Worm (Caenorhabditis elegans) whole organism, L1 larva: ENCODE measurements around the gene tmem-184.

Experiments used
- C04F5.9 ChIP-seq: sonication (generic microtip); optimal IDR thresholded peaks from 2 replicates; lab custom pipeline; 2016; ENCODE audit warnings: missing genetic modification characterization, missing compliant biosample characterization
- F16B12.6 ChIP-seq: fragments of 150-350 bp; optimal IDR thresholded peaks from 2 replicates; lab custom pipeline; 2014; ENCODE audit warnings: missing biosample characterization, missing genetic modification characterization
- ama-1 ChIP-seq: fragments of 150-350 bp; optimal IDR thresholded peaks from 2 replicates; lab custom pipeline; 2014
- blmp-1 ChIP-seq: fragments of 150-350 bp; optimal IDR thresholded peaks from 2 replicates; lab custom pipeline; 2014; ENCODE audit warnings: missing biosample characterization, missing genetic modification characterization
- ceh-8 ChIP-seq: fragments of 200-800 bp; sonication (Bioruptor generic); optimal IDR thresholded peaks from 2 replicates; lab custom pipeline; 2018; ENCODE audit warnings: mild to moderate bottlenecking, missing genetic modification characterization, moderate library complexity, missing compliant biosample characterization
- ceh-90 ChIP-seq: sonication (generic microtip); optimal IDR thresholded peaks from 2 replicates; lab custom pipeline; 2016; ENCODE audit warnings: missing genetic modification characterization, missing compliant biosample characterization
- dpl-1 ChIP-seq, 3 experiments: fragments of 150-350 bp in 2 of 3; sonication (generic microtip) in 1 of 3; optimal IDR thresholded peaks; 2 replicates each; lab custom pipeline; 2014 to 2017; ENCODE audit warnings: missing biosample characterization in 3 of 3, missing genetic modification characterization in 3 of 3, missing genetic modification reagents in 3 of 3
- dsc-1 ChIP-seq: sonication (generic microtip); optimal IDR thresholded peaks from 2 replicates; lab custom pipeline; 2016; ENCODE audit warnings: mild to moderate bottlenecking, missing genetic modification characterization, missing compliant biosample characterization
- efl-1 ChIP-seq, 4 experiments: fragments of 150-350 bp; optimal IDR thresholded peaks in 3 of 4; peaks in 1 of 4; 1 replicate in 1 of 4; 2 replicates in 3 of 4; lab custom pipeline; 2014; ENCODE audit warnings: missing biosample characterization in 2 of 4, missing genetic modification characterization in 2 of 4, missing genetic modification reagents in 2 of 4
- efl-3 ChIP-seq: fragments of 200-800 bp; sonication (Bioruptor generic); optimal IDR thresholded peaks from 2 replicates; lab custom pipeline; 2018; ENCODE audit warnings: mild to moderate bottlenecking, missing genetic modification characterization, missing compliant biosample characterization
- elt-2 ChIP-seq: sonication (generic microtip); optimal IDR thresholded peaks from 2 replicates; lab custom pipeline; 2016; ENCODE audit warnings: missing genetic modification characterization, mild to moderate bottlenecking, inconsistent platforms, missing compliant biosample characterization, missing genetic modification reagents
- elt-3 ChIP-seq, 6 experiments: fragments of 150-350 bp in 1 of 6; sonication (generic microtip); optimal IDR thresholded peaks; 2 replicates each; lab custom pipeline; 2017 to 2018; ENCODE audit warnings: missing biosample characterization in 6 of 6, missing genetic modification characterization in 6 of 6, inconsistent platforms in 1 of 6
- fkh-10 ChIP-seq: sonication (generic microtip); optimal IDR thresholded peaks from 2 replicates; lab custom pipeline; 2017; ENCODE audit warnings: missing biosample characterization, missing genetic modification reagents, missing genetic modification characterization
- fkh-8 ChIP-seq: sonication (generic microtip); optimal IDR thresholded peaks from 2 replicates; lab custom pipeline; 2016; ENCODE audit warnings: mild to moderate bottlenecking, missing genetic modification characterization, missing compliant biosample characterization
- fos-1 ChIP-seq: fragments of 150-350 bp; optimal IDR thresholded peaks from 2 replicates; lab custom pipeline; 2014; ENCODE audit warnings: missing biosample characterization, missing genetic modification characterization
- jun-1 ChIP-seq: fragments of 150-350 bp; optimal IDR thresholded peaks from 2 replicates; lab custom pipeline; 2014; ENCODE audit warnings: missing biosample characterization, missing genetic modification reagents, missing genetic modification characterization
- lin-13 ChIP-seq: fragments of 150-350 bp; optimal IDR thresholded peaks from 2 replicates; lab custom pipeline; 2014; ENCODE audit warnings: missing biosample characterization, missing genetic modification reagents, missing genetic modification characterization
- lin-14 ChIP-seq: fragments of 200-800 bp; sonication (Bioruptor generic); optimal IDR thresholded peaks from 2 replicates; lab custom pipeline; 2018; ENCODE audit warnings: mild to moderate bottlenecking, missing genetic modification characterization, moderate library complexity, missing compliant biosample characterization
- lin-15B ChIP-seq: fragments of 150-350 bp; sonication (generic microtip); optimal IDR thresholded peaks from 3 replicates; lab custom pipeline; 2014; ENCODE audit warnings: missing biosample characterization, missing genetic modification characterization
- lsy-2 ChIP-seq, 2 experiments: fragments of 150-350 bp; optimal IDR thresholded peaks; 2 replicates each; lab custom pipeline; 2014; ENCODE audit warnings: missing biosample characterization in 2 of 2, missing genetic modification characterization in 2 of 2
- nhr-19 ChIP-seq: fragments of 200-800 bp; sonication (Bioruptor generic); conservative IDR thresholded peaks from 2 replicates; pipeline ENCODE4 v1.3.6; 2022; ENCODE audit warnings: missing genetic modification characterization, missing compliant biosample characterization
- nhr-28 ChIP-seq: fragments of 150-350 bp; optimal IDR thresholded peaks from 2 replicates; lab custom pipeline; 2014; ENCODE audit warnings: missing biosample characterization, missing genetic modification characterization
- nhr-76 ChIP-seq: sonication (generic microtip); optimal IDR thresholded peaks from 2 replicates; lab custom pipeline; 2017; ENCODE audit warnings: missing biosample characterization, missing genetic modification characterization
- nhr-84 ChIP-seq: sonication (generic microtip); optimal IDR thresholded peaks from 2 replicates; lab custom pipeline; 2017; ENCODE audit warnings: missing biosample characterization, missing genetic modification characterization
- pag-3 ChIP-seq: sonication (generic microtip); optimal IDR thresholded peaks from 2 replicates; lab custom pipeline; 2017; ENCODE audit warnings: missing genetic modification characterization, mild to moderate bottlenecking, missing compliant biosample characterization, antibody characterized with exemption, borderline replicate concordance; ENCODE audit not compliant: insufficient read depth
- pax-3 ChIP-seq: fragments of 200-800 bp; sonication (Bioruptor generic); optimal IDR thresholded peaks from 2 replicates; lab custom pipeline; 2018; ENCODE audit warnings: mild to moderate bottlenecking, missing genetic modification characterization, moderate library complexity, missing compliant biosample characterization
- rnt-1 ChIP-seq: sonication (generic microtip); optimal IDR thresholded peaks from 2 replicates; lab custom pipeline; 2016; ENCODE audit warnings: mild to moderate bottlenecking, missing genetic modification characterization, moderate library complexity, missing compliant biosample characterization
- skn-1 ChIP-seq: fragments of 150-350 bp; optimal IDR thresholded peaks from 2 replicates; lab custom pipeline; 2014; ENCODE audit warnings: missing biosample characterization, missing genetic modification characterization
- snpc-4 ChIP-seq: fragments of 150-350 bp; optimal IDR thresholded peaks from 2 replicates; lab custom pipeline; 2014; ENCODE audit warnings: missing biosample characterization, missing genetic modification characterization
- snu-23 ChIP-seq: sonication (generic microtip); optimal IDR thresholded peaks from 2 replicates; lab custom pipeline; 2016; ENCODE audit warnings: missing genetic modification characterization, missing compliant biosample characterization
- sox-4 ChIP-seq: sonication (generic microtip); optimal IDR thresholded peaks from 2 replicates; lab custom pipeline; 2016; ENCODE audit warnings: missing genetic modification characterization, missing compliant biosample characterization
- sptf-1 ChIP-seq: fragments of 150-350 bp; optimal IDR thresholded peaks from 2 replicates; lab custom pipeline; 2014; ENCODE audit warnings: missing biosample characterization, missing genetic modification characterization
- swsn-7 ChIP-seq: sonication (generic microtip); optimal IDR thresholded peaks from 2 replicates; lab custom pipeline; 2016; ENCODE audit warnings: missing genetic modification characterization, missing compliant biosample characterization
- tbx-2 ChIP-seq: sonication (generic microtip); optimal IDR thresholded peaks from 2 replicates; lab custom pipeline; 2016; ENCODE audit warnings: missing genetic modification characterization, missing compliant biosample characterization
- unc-30 ChIP-seq: sonication (generic microtip); optimal IDR thresholded peaks from 2 replicates; lab custom pipeline; 2017; ENCODE audit warnings: missing biosample characterization, missing genetic modification characterization
- unc-86 ChIP-seq: sonication (generic microtip); optimal IDR thresholded peaks from 2 replicates; lab custom pipeline; 2016; ENCODE audit warnings: missing genetic modification characterization, missing compliant biosample characterization
- unc-98 ChIP-seq: fragments of 200-800 bp; sonication (Bioruptor generic); IDR thresholded peaks from 2 replicates; pipeline ENCODE4 v1.3.6; 2022; ENCODE audit warnings: missing genetic modification characterization, missing compliant biosample characterization
- xbp-1 ChIP-seq: sonication (generic microtip); optimal IDR thresholded peaks from 2 replicates; lab custom pipeline; 2016; ENCODE audit warnings: missing genetic modification characterization, missing compliant biosample characterization
- zag-1 ChIP-seq: fragments of 150-350 bp; optimal IDR thresholded peaks from 2 replicates; lab custom pipeline; 2014; ENCODE audit warnings: missing biosample characterization, missing genetic modification characterization
- ztf-11 ChIP-seq, 2 experiments: sonication (generic microtip); optimal IDR thresholded peaks; 2 replicates each; lab custom pipeline; 2016 to 2017; ENCODE audit warnings: missing genetic modification characterization in 2 of 2, missing biosample characterization in 1 of 2, missing compliant biosample characterization in 1 of 2
- ztf-4 ChIP-seq: fragments of 150-350 bp; optimal IDR thresholded peaks from 2 replicates; lab custom pipeline; 2014; ENCODE audit warnings: missing biosample characterization, missing genetic modification characterization

Gene tmem-184

DNA sequence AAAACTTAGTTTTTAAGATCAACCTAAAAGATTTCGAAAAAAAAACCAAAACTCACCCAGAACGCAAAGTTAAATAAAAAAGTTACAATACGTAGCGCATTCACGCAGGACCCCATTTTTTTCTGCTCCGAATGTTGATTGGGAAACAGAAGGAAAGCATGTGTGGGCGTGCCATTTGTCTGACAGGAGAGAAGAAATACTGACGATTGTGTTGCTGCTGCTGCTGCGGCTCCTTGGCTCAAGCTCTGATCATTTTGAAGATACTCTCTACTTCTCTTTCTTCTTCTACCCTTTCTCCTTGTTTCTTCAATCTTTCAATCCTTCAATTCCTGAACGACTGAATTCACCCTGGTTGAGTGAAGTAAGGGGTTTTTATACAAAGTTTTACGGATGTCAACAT is 22.7 kb upstream of the tmem-184 start, which contains the start of gene tsp-8:
TSS of gene tsp-8 (minus strand) at position 185 of the 400 bp plus-strand sequence.
- TF ChIP-seq fkh-10 (GFP tag; lab: Kevin White, UChicago), result no peak
- TF ChIP-seq unc-98 (GFP tag; lab: Robert Waterston, UW), result no peak
- peak; percentile 50 for TF ChIP-seq lin-14 (GFP tag; lab: Kevin White, UChicago)
- peak; percentile 51 for TF ChIP-seq rnt-1 (tag; lab: Kevin White, UChicago)
- TF ChIP-seq efl-1 (optimal IDR thresholded peaks at IDR 0.05; lab: Kevin White, UChicago), result no peak
- TF ChIP-seq efl-1 (GFP tag; optimal IDR thresholded peaks at IDR 0.05 in 1 of 2; lab: Kevin White, UChicago), result peak in 1 of 2 experiments; percentile 42
- TF ChIP-seq sox-4 (tag; lab: Kevin White, UChicago), result no peak
- no peak for TF ChIP-seq unc-30 (tag; lab: Kevin White, UChicago)
- TF ChIP-seq pag-3 (tag; lab: Kevin White, UChicago), result peak; percentile 75
- TF ChIP-seq dsc-1 (tag; lab: Kevin White, UChicago), result peak; percentile 33
- no peak for TF ChIP-seq lin-13 (GFP tag; lab: Kevin White, UChicago)
- no peak for TF ChIP-seq swsn-7
- no peak for TF ChIP-seq ztf-4 (tag; lab: Kevin White, UChicago)
- TF ChIP-seq tbx-2 (tag; lab: Kevin White, UChicago), result no peak
- TF ChIP-seq ceh-90 (tag; lab: Kevin White, UChicago), result no peak
- TF ChIP-seq jun-1 (tag; lab: Kevin White, UChicago), result no peak

DNA sequence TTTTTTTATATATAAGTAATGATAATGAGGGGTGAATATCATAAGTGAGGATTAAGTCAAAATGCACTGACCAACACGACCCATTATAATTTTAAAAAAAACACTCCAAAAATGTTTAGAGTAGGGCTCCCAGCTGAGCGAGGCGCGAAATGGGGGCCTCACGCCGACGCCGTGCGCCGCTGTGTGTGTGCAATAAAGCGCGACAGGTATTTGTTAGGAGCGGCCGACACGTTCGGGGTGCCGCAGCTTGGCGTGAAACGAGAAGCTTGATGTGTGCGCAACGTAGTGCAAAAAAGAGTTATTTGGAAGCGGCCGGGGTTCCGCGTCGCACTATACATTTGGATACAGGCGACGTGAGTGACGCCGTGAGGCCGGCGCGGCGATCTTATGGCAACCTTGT is 18.3 kb upstream of the tmem-184 start:
- no peak for TF ChIP-seq ztf-11 (tag; optimal IDR thresholded peaks at IDR 0.05; lab: Kevin White, UChicago)
- TF ChIP-seq skn-1 (tag; lab: Kevin White, UChicago), result no peak

DNA sequence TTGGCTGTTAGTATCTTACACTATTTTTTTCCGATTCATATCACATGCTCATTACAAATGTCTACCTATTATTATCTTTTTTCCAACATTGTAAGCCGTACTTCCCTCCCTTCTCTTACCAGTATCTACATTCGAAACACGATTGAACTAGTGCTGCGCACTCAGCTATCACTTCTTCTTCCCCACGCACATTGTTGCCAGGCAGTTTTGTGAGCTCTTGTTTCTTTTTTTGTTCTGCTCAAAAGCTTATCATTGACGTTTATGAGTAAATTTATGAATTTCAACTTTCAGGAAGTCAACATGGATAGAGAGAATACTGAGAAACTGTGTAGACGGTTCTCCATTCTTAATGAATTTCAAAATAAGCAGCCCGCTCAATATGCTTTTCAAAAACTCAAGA is 14.4 kb upstream of the tmem-184 start, which contains the start of gene F33C8.2:
TSS of gene F33C8.2 (plus strand) at position 301 of the 400 bp plus-strand sequence.
- TF ChIP-seq lsy-2 (tag; optimal IDR thresholded peaks at IDR 0.05; lab: Kevin White, UChicago) (no peak), lin-15B (no peak)

DNA sequence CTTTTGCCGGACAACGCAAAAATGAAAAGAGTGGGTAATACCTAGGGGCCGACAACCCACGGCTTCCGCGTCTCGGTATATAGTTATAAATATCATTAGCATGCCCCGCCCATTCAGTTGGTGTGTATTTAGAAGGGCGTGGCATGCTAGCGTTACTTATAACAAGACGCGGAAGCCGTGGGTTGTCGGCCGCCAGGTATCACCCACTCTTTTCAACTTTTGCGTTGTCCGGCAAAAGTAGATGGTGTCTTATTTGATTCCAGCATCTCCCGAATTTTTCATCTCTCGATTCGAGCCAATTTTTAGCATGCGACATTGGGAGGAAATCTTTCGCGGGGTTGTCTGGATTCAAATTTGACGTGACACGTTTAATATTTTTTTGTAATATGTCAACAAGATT is 11.1 kb upstream of the tmem-184 start:
- TF ChIP-seq efl-1 (optimal IDR thresholded peaks at IDR 0.05; lab: Kevin White, UChicago) (no peak), efl-1 (GFP tag; optimal IDR thresholded peaks at IDR 0.05 in 1 of 2; lab: Kevin White, UChicago) (peak in 1 of 2 experiments; percentile 66), zag-1 (tag; lab: Kevin White, UChicago) (no peak), elt-3 (tag; optimal IDR thresholded peaks at IDR 0.05; lab: Kevin White, UChicago) (no peak), ama-1 (lab: Kevin White, UChicago) (no peak), unc-86 (tag; lab: Kevin White, UChicago) (no peak), nhr-84 (tag; lab: Kevin White, UChicago) (no peak)

DNA sequence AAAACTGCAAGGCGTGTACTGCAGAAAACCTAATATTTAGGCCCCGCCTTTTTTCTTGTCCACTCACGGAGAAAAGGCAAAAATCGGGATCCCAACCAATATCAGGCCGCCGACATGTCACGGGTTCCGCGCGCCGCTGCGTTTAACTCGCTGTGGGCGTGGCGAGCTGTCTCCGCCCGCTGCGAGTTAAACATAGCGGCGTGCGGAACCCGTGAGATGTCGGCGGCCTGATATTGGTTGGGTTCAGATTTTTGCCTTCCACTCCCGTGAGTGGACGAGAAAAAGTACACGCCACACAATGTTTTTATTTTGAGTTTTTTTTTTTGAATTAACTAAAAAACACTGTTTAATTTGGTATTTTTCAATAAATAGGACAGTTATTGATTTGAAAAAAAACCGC is 8.8 kb upstream of the tmem-184 start:
- TF ChIP-seq elt-2 (tag; lab: Kevin White, UChicago) (no peak), zag-1 (tag; lab: Kevin White, UChicago) (no peak), lin-14 (GFP tag; lab: Kevin White, UChicago) (no peak), F16B12.6 (no peak)

DNA sequence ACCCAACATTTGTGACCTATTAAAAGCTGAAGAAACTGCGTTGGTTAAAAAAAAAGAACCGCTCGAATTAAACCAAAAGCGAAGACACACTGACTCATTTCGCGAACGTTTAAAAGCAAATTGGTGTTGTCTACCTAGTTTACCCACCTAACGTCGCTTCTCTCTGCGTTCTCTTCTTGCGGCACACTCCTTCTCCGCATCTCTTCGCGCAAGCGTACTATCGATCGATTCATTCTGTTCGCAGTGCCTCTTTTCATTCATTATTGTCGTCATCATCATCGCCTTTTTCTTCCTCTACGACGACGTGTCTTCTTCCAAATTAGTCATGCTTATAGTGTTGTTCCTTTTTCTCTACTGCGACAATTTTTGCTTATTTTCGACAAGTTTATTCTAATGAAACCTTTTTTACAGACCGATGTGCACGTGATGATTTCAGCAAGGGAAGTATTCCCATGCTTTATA is 4.5 kb upstream of the tmem-184 start, which contains the start of gene atrn-1:
TSS of gene atrn-1 (plus strand) at position 412 of the 462 bp plus-strand sequence.
- no peak for TF ChIP-seq dpl-1 (GFP tag; optimal IDR thresholded peaks at IDR 0.05; lab: Kevin White, UChicago)
- no peak for TF ChIP-seq unc-30 (tag; lab: Kevin White, UChicago)
- TF ChIP-seq nhr-19 (GFP tag; lab: Robert Waterston, UW), result no peak
- TF ChIP-seq lin-14 (GFP tag; lab: Kevin White, UChicago), result peak; percentile 52
- no peak for TF ChIP-seq sptf-1
- no peak for TF ChIP-seq nhr-76
- no peak for TF ChIP-seq ama-1 (lab: Kevin White, UChicago)
- no peak for TF ChIP-seq snpc-4 (tag; lab: Kevin White, UChicago)
- TF ChIP-seq elt-3 (tag; optimal IDR thresholded peaks at IDR 0.05; lab: Kevin White, UChicago), result peak in 1 of 6 experiments; percentile 11
- TF ChIP-seq lsy-2 (tag; optimal IDR thresholded peaks at IDR 0.05; lab: Kevin White, UChicago), result no peak
- TF ChIP-seq blmp-1 (tag; lab: Kevin White, UChicago), result peak; percentile 39
- TF ChIP-seq unc-98 (GFP tag; lab: Robert Waterston, UW), result no peak
- no peak for TF ChIP-seq ceh-8 (GFP tag; lab: Kevin White, UChicago)
- no peak for TF ChIP-seq xbp-1 (tag; lab: Kevin White, UChicago)
- no peak for TF ChIP-seq efl-3 (GFP tag; lab: Kevin White, UChicago)
- TF ChIP-seq pax-3 (tag; lab: Kevin White, UChicago), result no peak
- TF ChIP-seq fkh-8 (tag; lab: Kevin White, UChicago), result no peak
- TF ChIP-seq dsc-1 (tag; lab: Kevin White, UChicago), result no peak
- peak; percentile 17 for TF ChIP-seq snu-23 (GFP tag; lab: Kevin White, UChicago)
- TF ChIP-seq C04F5.9, result no peak
- TF ChIP-seq skn-1 (tag; lab: Kevin White, UChicago), result peak; percentile 12
- no peak for TF ChIP-seq fos-1 (tag; lab: Kevin White, UChicago)
- TF ChIP-seq nhr-28 (tag; lab: Kevin White, UChicago), result no peak
- TF ChIP-seq lin-15B, result no peak
